Worm (Caenorhabditis elegans): ENCODE data around the gene C46F11.4.

The C46F11.4 gene

ce11 chrIII:3709030-3709429 is 44.9 kb upstream of the C46F11.4 start, which contains the start of gene alkb-8:
alkb-8 (plus strand) TSS chrIII:3709330.
- TF ChIP-seq vab-7 (GFP tag; IDR thresholded peaks at IDR 0.05): no peak
- no peak for TF ChIP-seq daf-16 (GFP tag; optimal IDR thresholded peaks at IDR 0.05)
- no peak for TF ChIP-seq daf-16 (tag; optimal IDR thresholded peaks at IDR 0.05)
- TF ChIP-seq hmg-1.1 (GFP tag; IDR thresholded peaks at IDR 0.05): no peak
- TF ChIP-seq dpl-1 (GFP tag; optimal IDR thresholded peaks at IDR 0.05): no peak
- TF ChIP-seq ztf-11 (tag; optimal IDR thresholded peaks at IDR 0.05): no peak
- TF ChIP-seq nhr-41 (GFP tag; IDR thresholded peaks at IDR 0.05): no peak

ce11 chrIII:3706586-3706985 is 42.5 kb upstream of the C46F11.4 start, which contains the start of gene dph-1:
dph-1 (plus strand) TSS chrIII:3706886.
- no peak for TF ChIP-seq lin-39 (tag; optimal IDR thresholded peaks at IDR 0.05)
- TF ChIP-seq ceh-82 (tag; optimal IDR thresholded peaks at IDR 0.05): no peak

ce11 chrIII:3704967-3705366 is 40.9 kb upstream of the C46F11.4 start, which contains the start of gene wdr-5.1:
wdr-5.1 (plus strand) TSS chrIII:3705285.
- TF ChIP-seq mes-2 (tag; optimal IDR thresholded peaks at IDR 0.05; ENCODE audit: poor library complexity, severe bottlenecking): peak; percentile 57
- no peak for TF ChIP-seq F10B5.3 (tag; optimal IDR thresholded peaks at IDR 0.05)
- TF ChIP-seq dpl-1 (GFP tag; optimal IDR thresholded peaks at IDR 0.05): peak; percentile 25
- no peak for TF ChIP-seq Y48G9A.11 (GFP tag; IDR thresholded peaks at IDR 0.05)
- no peak for TF ChIP-seq tag-97 (GFP tag; IDR thresholded peaks at IDR 0.05)
- TF ChIP-seq zip-11 (GFP tag; IDR thresholded peaks at IDR 0.05): no peak
- peak; percentile 16 for TF ChIP-seq hlh-30 (tag; optimal IDR thresholded peaks at IDR 0.05; ENCODE audit: insufficient read depth)
- no peak for TF ChIP-seq nhr-42 (GFP tag; IDR thresholded peaks at IDR 0.05)
- TF ChIP-seq lsy-2 (tag; optimal IDR thresholded peaks at IDR 0.05): peak in 1 of 2 experiments; percentile 80
- TF ChIP-seq ztf-7 (tag; optimal IDR thresholded peaks at IDR 0.05): no peak
- TF ChIP-seq lin-38 (GFP tag; IDR thresholded peaks at IDR 0.05): peak; percentile 47
- no peak for TF ChIP-seq daf-16 (GFP tag; optimal IDR thresholded peaks at IDR 0.05)
- peak; percentile 13 for TF ChIP-seq daf-16 (tag; optimal IDR thresholded peaks at IDR 0.05)
- no peak for TF ChIP-seq skn-1 (tag; optimal IDR thresholded peaks at IDR 0.05)
- peak; percentile 23 for TF ChIP-seq dve-1 (tag; optimal IDR thresholded peaks at IDR 0.05; ENCODE audit: insufficient read depth)
- TF ChIP-seq nhr-48 (tag; optimal IDR thresholded peaks at IDR 0.05): no peak
- peak; percentile 46 for TF ChIP-seq mep-1 (tag; optimal IDR thresholded peaks at IDR 0.05)
- peak; percentile 38 for TF ChIP-seq duxl-1 (tag; optimal IDR thresholded peaks at IDR 0.05; ENCODE audit: poor library complexity)

ce11 chrIII:3703397-3703796 is 39.3 kb upstream of the C46F11.4 start, which contains the start of gene C14B1.3:
C14B1.3 (plus strand) TSS chrIII:3703564.
- TF ChIP-seq aha-1 (tag) (peak; percentile 84), hmg-1.1 (GFP tag; IDR thresholded peaks at IDR 0.05) (no peak), dmd-6 (GFP tag; IDR thresholded peaks at IDR 0.05) (peak; percentile 47), mdl-1 (tag; optimal IDR thresholded peaks at IDR 0.05) (peak in 1 of 2 experiments; percentile 80), mes-2 (tag; optimal IDR thresholded peaks at IDR 0.05; ENCODE audit: poor library complexity, severe bottlenecking) (peak; percentile 65), zip-2 (tag; optimal IDR thresholded peaks at IDR 0.05) (no peak), mep-1 (tag; optimal IDR thresholded peaks at IDR 0.05) (peak; percentile 65), T20F7.1 (GFP tag; optimal IDR thresholded peaks at IDR 0.05) (peak; percentile 47), ces-1 (GFP tag; optimal IDR thresholded peaks at IDR 0.05) (no peak), hlh-11 (tag; optimal IDR thresholded peaks at IDR 0.05) (peak; percentile 35), dpl-1 (GFP tag; optimal IDR thresholded peaks at IDR 0.05) (peak; percentile 43), ztf-7 (tag; optimal IDR thresholded peaks at IDR 0.05) (peak; percentile 3), snpc-1.2 (GFP tag; IDR thresholded peaks at IDR 0.05) (no peak), lsy-2 (tag; optimal IDR thresholded peaks at IDR 0.05) (peak in 1 of 2 experiments; percentile 72), zag-1 (tag; optimal IDR thresholded peaks at IDR 0.05) (no peak), gei-8 (GFP tag; optimal IDR thresholded peaks at IDR 0.05) (no peak), nhr-28 (tag; optimal IDR thresholded peaks at IDR 0.05) (peak; percentile 51), hlh-30 (tag; optimal IDR thresholded peaks at IDR 0.05; ENCODE audit: insufficient read depth) (peak; percentile 93), dve-1 (tag; optimal IDR thresholded peaks at IDR 0.05; ENCODE audit: insufficient read depth) (peak; percentile 76), pqm-1 (tag; optimal IDR thresholded peaks at IDR 0.05) (peak; percentile 23), jun-1 (tag; optimal IDR thresholded peaks at IDR 0.05) (peak; percentile 46), hif-1 (tag; optimal IDR thresholded peaks at IDR 0.05) (no peak), fos-1 (tag; optimal IDR thresholded peaks at IDR 0.05) (no peak), nhr-77 (tag; optimal IDR thresholded peaks at IDR 0.05) (peak; percentile 41), daf-16 (GFP tag; optimal IDR thresholded peaks at IDR 0.05) (no peak), daf-16 (tag; optimal IDR thresholded peaks at IDR 0.05) (peak; percentile 11), lin-39 (tag; optimal IDR thresholded peaks at IDR 0.05) (no peak), lin-38 (GFP tag; IDR thresholded peaks at IDR 0.05) (peak; percentile 59), lin-13 (GFP tag; optimal IDR thresholded peaks at IDR 0.05) (peak; percentile 2), pha-4 (GFP tag; IDR thresholded peaks at IDR 0.05) (no peak), pha-4 (tag; optimal IDR thresholded peaks at IDR 0.05) (peak; percentile 21)
